Worm (Caenorhabditis elegans): Measurements from ENCODE around the gene K07H8.7.

DNA sequence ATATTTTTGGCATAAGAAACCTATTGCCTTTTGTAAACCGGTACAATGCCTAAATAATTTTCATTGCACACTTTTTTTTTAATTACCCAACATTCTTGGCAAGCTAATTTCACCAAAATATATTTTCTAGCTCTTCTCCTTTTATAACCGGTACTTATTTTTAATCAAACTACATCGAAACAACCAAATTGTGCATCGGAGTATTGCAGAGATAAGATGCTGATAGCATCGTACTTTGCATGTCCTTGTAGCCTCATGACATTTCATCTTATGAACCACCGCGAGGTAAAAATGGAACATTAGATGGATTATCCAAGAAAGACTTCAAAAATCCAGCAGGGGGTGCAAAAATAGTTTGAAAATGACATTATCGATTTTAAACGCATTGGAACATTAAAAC is 4.6 kb downstream of the K07H8.7 start:
- TF ChIP-seq nhr-28 (tag; optimal IDR thresholded peaks at IDR 0.05) (no peak), lsy-2 (tag; optimal IDR thresholded peaks at IDR 0.05) (no peak), unc-39 (tag; optimal IDR thresholded peaks at IDR 0.05) (no peak), snpc-4 (tag; optimal IDR thresholded peaks at IDR 0.05) (no peak), unc-62 (GFP tag; optimal IDR thresholded peaks at IDR 0.05) (no peak), nhr-12 (tag; optimal IDR thresholded peaks at IDR 0.05) (no peak), nhr-237 (tag; optimal IDR thresholded peaks at IDR 0.05) (no peak), elt-3 (tag; optimal IDR thresholded peaks at IDR 0.05) (no peak), mab-5 (tag; optimal IDR thresholded peaks at IDR 0.05) (no peak), blmp-1 (tag; optimal IDR thresholded peaks at IDR 0.05) (no peak)
